Fruit fly (Drosophila melanogaster) whole organism, embryonic: ENCODE data around the gene eIF4E6.
A peak's percentile ranks its signal among the peaks of the same experiment; 100 is the strongest.

Source experiments
- Awh ChIP-seq: fragments of 200-800 bp; sonication (Bioruptor generic); IDR thresholded peaks from 2 replicates; pipeline ENCODE4, ENCODE4 v1.3.6; 2022; ENCODE audit warnings: missing biosample characterization, missing genetic modification characterization
- Blimp-1 ChIP-seq: fragments of 200-800 bp; sonication (Bioruptor generic); optimal IDR thresholded peaks from 3 replicates; lab custom pipeline; 2018; ENCODE audit warnings: missing biosample characterization, missing genetic modification characterization, mild to moderate bottlenecking, moderate library complexity, missing genetic modification reagents
- Bteb2 ChIP-seq: fragments of 200-800 bp; sonication (Bioruptor generic); optimal IDR thresholded peaks from 2 replicates; lab custom pipeline; 2016; ENCODE audit warnings: missing biosample characterization, missing genetic modification characterization
- CG10543 ChIP-seq: fragments of 200-800 bp; sonication (Bioruptor generic); optimal IDR thresholded peaks from 3 replicates; lab custom pipeline; 2017; ENCODE audit warnings: missing biosample characterization, mild to moderate bottlenecking, missing genetic modification characterization, moderate library complexity
- CG11504 ChIP-seq: fragments of 200-800 bp; sonication (Bioruptor generic); optimal IDR thresholded peaks from 3 replicates; lab custom pipeline; 2019; ENCODE audit warnings: missing biosample characterization, mild to moderate bottlenecking, missing genetic modification characterization, moderate library complexity
- CG11695 ChIP-seq: fragments of 200-800 bp; sonication (Bioruptor generic); IDR thresholded peaks from 3 replicates; pipeline ENCODE4 v1.3.6; 2022; ENCODE audit warnings: missing biosample characterization, missing genetic modification characterization
- CG12104 ChIP-seq: fragments of 200-800 bp; sonication (Bioruptor generic); optimal IDR thresholded peaks from 3 replicates; lab custom pipeline; 2016; ENCODE audit warnings: missing biosample characterization, missing genetic modification characterization
- CG12659 ChIP-seq: fragments of 200-800 bp; sonication (Bioruptor generic); optimal IDR thresholded peaks from 3 replicates; lab custom pipeline; 2017; ENCODE audit warnings: mild to moderate bottlenecking, missing biosample characterization, missing genetic modification reagents, missing genetic modification characterization
- CG13775 ChIP-seq: fragments of 200-800 bp; sonication (Bioruptor generic); optimal IDR thresholded peaks from 3 replicates; lab custom pipeline; 2017; ENCODE audit warnings: missing biosample characterization, mild to moderate bottlenecking, missing genetic modification characterization
- CG17186 ChIP-seq: fragments of 200-800 bp; sonication (Bioruptor generic); optimal IDR thresholded peaks from 3 replicates; lab custom pipeline; 2017; ENCODE audit warnings: missing biosample characterization, missing genetic modification reagents, missing genetic modification characterization
- CG2116 ChIP-seq: fragments of 200-800 bp; sonication (Bioruptor generic); optimal IDR thresholded peaks from 3 replicates; lab custom pipeline; 2018; ENCODE audit warnings: missing biosample characterization, mild to moderate bottlenecking, missing genetic modification characterization
- CG32767 ChIP-seq: fragments of 200-800 bp; sonication (Bioruptor generic); IDR thresholded peaks from 2 replicates; pipeline ENCODE4 v1.3.6; 2022; ENCODE audit warnings: missing biosample characterization, missing genetic modification characterization
- CG3281 ChIP-seq: fragments of 200-800 bp; sonication (Bioruptor generic); optimal IDR thresholded peaks from 3 replicates; lab custom pipeline; 2017; ENCODE audit warnings: missing biosample characterization, mild to moderate bottlenecking, missing genetic modification characterization
- CG3847 ChIP-seq: fragments of 200-800 bp; sonication (Bioruptor generic); IDR thresholded peaks from 2 replicates; pipeline ENCODE4 v1.3.6; 2022; ENCODE audit warnings: missing biosample characterization, missing genetic modification characterization
- CG4617 ChIP-seq: fragments of 200-800 bp; sonication (Bioruptor generic); optimal IDR thresholded peaks from 3 replicates; lab custom pipeline; 2016; ENCODE audit warnings: missing biosample characterization, missing genetic modification characterization, borderline replicate concordance
- CG5953 ChIP-seq: fragments of 200-800 bp; sonication (Bioruptor generic); IDR thresholded peaks from 2 replicates; pipeline ENCODE4 v1.3.6; 2022; ENCODE audit warnings: missing biosample characterization, missing genetic modification characterization
- CG6272 ChIP-seq: fragments of 200-800 bp; sonication (Bioruptor generic); IDR thresholded peaks from 2 replicates; pipeline ENCODE4 v1.3.6; 2022; ENCODE audit warnings: missing biosample characterization, missing genetic modification characterization
- CG7372 ChIP-seq: fragments of 200-800 bp; sonication (Bioruptor generic); IDR thresholded peaks from 2 replicates; pipeline ENCODE4 v1.3.6; 2022; ENCODE audit warnings: missing biosample characterization, missing genetic modification characterization
- CG8290 ChIP-seq, 3 experiments: fragments of 200-800 bp; sonication (Bioruptor generic); optimal IDR thresholded peaks; 2 replicates each; lab custom pipeline; 2016 to 2019; ENCODE audit warnings: missing biosample characterization in 3 of 3, missing genetic modification characterization in 3 of 3, mild to moderate bottlenecking in 2 of 3, moderate library complexity in 1 of 3
- CG9437 ChIP-seq: fragments of 200-800 bp; sonication (Bioruptor generic); optimal IDR thresholded peaks from 2 replicates; lab custom pipeline; 2018; ENCODE audit warnings: missing biosample characterization, mild to moderate bottlenecking, missing genetic modification characterization
- CoRest ChIP-seq: fragments of 200-800 bp; sonication (Bioruptor generic); optimal IDR thresholded peaks from 3 replicates; lab custom pipeline; 2018; ENCODE audit warnings: missing biosample characterization, mild to moderate bottlenecking, missing genetic modification characterization, moderate library complexity
- Dad ChIP-seq: fragments of 200-800 bp; sonication (Bioruptor generic); optimal IDR thresholded peaks from 3 replicates; lab custom pipeline; 2016; ENCODE audit warnings: missing biosample characterization, missing genetic modification characterization
- Dek ChIP-seq: fragments of 200-800 bp; sonication (Bioruptor generic); optimal IDR thresholded peaks from 3 replicates; lab custom pipeline; 2019; ENCODE audit warnings: missing biosample characterization, mild to moderate bottlenecking, missing genetic modification characterization, moderate library complexity
- Doc3 ChIP-seq: fragments of 200-800 bp; sonication (Bioruptor generic); IDR thresholded peaks from 3 replicates; pipeline ENCODE4 v1.3.6; 2022; ENCODE audit warnings: missing biosample characterization, missing genetic modification characterization; ENCODE audit not compliant: partially characterized antibody
- Fer1 ChIP-seq: fragments of 200-800 bp; sonication (Bioruptor generic); optimal IDR thresholded peaks from 2 replicates; lab custom pipeline; 2017; ENCODE audit warnings: missing biosample characterization, mild to moderate bottlenecking, missing genetic modification characterization
- H2.0 ChIP-seq: fragments of 200-800 bp; sonication (Bioruptor generic); IDR thresholded peaks from 2 replicates; pipeline ENCODE4 v1.3.6; 2022; ENCODE audit warnings: missing biosample characterization, missing genetic modification characterization
- Hand ChIP-seq: fragments of 200-800 bp; sonication (Bioruptor generic); optimal IDR thresholded peaks from 2 replicates; lab custom pipeline; 2017; ENCODE audit warnings: mild to moderate bottlenecking, missing biosample characterization, missing genetic modification reagents, missing genetic modification characterization
- HmgZ ChIP-seq: fragments of 200-800 bp; sonication (Bioruptor generic); optimal IDR thresholded peaks from 2 replicates; lab custom pipeline; 2018; ENCODE audit warnings: missing biosample characterization, mild to moderate bottlenecking, missing genetic modification characterization
- NC2α ChIP-seq: fragments of 200-800 bp; sonication (Bioruptor generic); optimal IDR thresholded peaks from 2 replicates; lab custom pipeline; 2016; ENCODE audit warnings: missing biosample characterization, missing genetic modification characterization
- NK7.1 ChIP-seq: fragments of 200-800 bp; sonication (Bioruptor generic); optimal IDR thresholded peaks from 3 replicates; lab custom pipeline; 2016; ENCODE audit warnings: missing biosample characterization, missing genetic modification characterization
- Side ChIP-seq: fragments of 200-800 bp; sonication (Bioruptor generic); optimal IDR thresholded peaks from 2 replicates; lab custom pipeline; 2016; ENCODE audit warnings: missing biosample characterization, missing genetic modification characterization
- Six4 ChIP-seq: fragments of 200-800 bp; sonication (Bioruptor generic); optimal IDR thresholded peaks from 2 replicates; lab custom pipeline; 2016; ENCODE audit warnings: missing biosample characterization, missing genetic modification characterization
- Spps ChIP-seq: fragments of 200-800 bp; sonication (Bioruptor generic); optimal IDR thresholded peaks from 2 replicates; lab custom pipeline; 2018; ENCODE audit warnings: missing biosample characterization, mild to moderate bottlenecking, missing genetic modification characterization
- TFAM ChIP-seq: fragments of 200-800 bp; sonication (Bioruptor generic); optimal IDR thresholded peaks from 2 replicates; lab custom pipeline; 2017; ENCODE audit warnings: missing biosample characterization, missing genetic modification characterization, inconsistent platforms
- ase ChIP-seq: fragments of 200-800 bp; sonication (Bioruptor generic); IDR thresholded peaks from 3 replicates; pipeline ENCODE4 v1.3.6; 2022; ENCODE audit warnings: missing biosample characterization, missing genetic modification characterization
- br ChIP-seq: fragments of >200 bp; optimal IDR thresholded peaks from 2 replicates; lab custom pipeline; 2017
- cas ChIP-seq: fragments of 200-800 bp; sonication (Bioruptor generic); IDR thresholded peaks from 2 replicates; pipeline ENCODE4 v1.3.6; 2022; ENCODE audit warnings: missing biosample characterization, missing genetic modification characterization
- croc ChIP-seq: fragments of 200-800 bp; sonication (Bioruptor generic); conservative IDR thresholded peaks from 3 replicates; pipeline ENCODE4 v1.3.6; 2022; ENCODE audit warnings: missing biosample characterization, missing genetic modification characterization
- crp ChIP-seq, 2 experiments: fragments of 200-800 bp; sonication (Bioruptor generic); optimal IDR thresholded peaks; 2 replicates in 1 of 2; 3 replicates in 1 of 2; lab custom pipeline; 2017; ENCODE audit warnings: missing biosample characterization in 2 of 2, missing genetic modification characterization in 2 of 2, mild to moderate bottlenecking in 1 of 2, moderate library complexity in 1 of 2
- dmrt11E ChIP-seq: fragments of 200-800 bp; sonication (Bioruptor generic); optimal IDR thresholded peaks from 3 replicates; lab custom pipeline; 2018; ENCODE audit warnings: missing biosample characterization, mild to moderate bottlenecking, missing genetic modification characterization, moderate library complexity
- ftz-f1 ChIP-seq: fragments of 200-800 bp; sonication (Bioruptor generic); optimal IDR thresholded peaks from 2 replicates; lab custom pipeline; 2016; ENCODE audit warnings: missing biosample characterization, missing genetic modification characterization
- ken ChIP-seq: fragments of 200-800 bp; sonication (Bioruptor generic); IDR thresholded peaks from 3 replicates; pipeline ENCODE4 v1.3.6; 2022; ENCODE audit warnings: missing biosample characterization, missing genetic modification characterization
- onecut ChIP-seq: fragments of 200-800 bp; sonication (Bioruptor generic); IDR thresholded peaks from 2 replicates; pipeline ENCODE4 v1.3.6; 2022; ENCODE audit warnings: missing biosample characterization, missing genetic modification characterization
- pb ChIP-seq: fragments of 200-800 bp; sonication (Bioruptor generic); optimal IDR thresholded peaks from 3 replicates; lab custom pipeline; 2016; ENCODE audit warnings: missing biosample characterization, missing genetic modification characterization
- pho ChIP-seq: fragments of 200-800 bp; sonication (Bioruptor generic); optimal IDR thresholded peaks from 2 replicates; lab custom pipeline; 2016; ENCODE audit warnings: missing biosample characterization, missing genetic modification characterization
- pita ChIP-seq: fragments of 200-800 bp; sonication (Bioruptor generic); optimal IDR thresholded peaks from 2 replicates; lab custom pipeline; 2017; ENCODE audit warnings: missing biosample characterization, mild to moderate bottlenecking, missing genetic modification characterization
- pzg ChIP-seq: fragments of 200-800 bp; sonication (Bioruptor generic); optimal IDR thresholded peaks from 3 replicates; lab custom pipeline; 2018; ENCODE audit warnings: missing biosample characterization, mild to moderate bottlenecking, missing genetic modification characterization, moderate library complexity
- stc ChIP-seq: fragments of 200-800 bp; sonication (Bioruptor generic); IDR thresholded peaks from 2 replicates; pipeline ENCODE4 v1.3.6; 2022; ENCODE audit warnings: missing biosample characterization, missing genetic modification characterization
- toy ChIP-seq: fragments of 200-800 bp; sonication (Bioruptor generic); IDR thresholded peaks from 2 replicates; pipeline ENCODE4 v1.3.6; 2022; ENCODE audit warnings: missing biosample characterization, missing genetic modification characterization
- ttk ChIP-seq: fragments of 200-800 bp; sonication (Bioruptor generic); IDR thresholded peaks from 2 replicates; pipeline ENCODE4 v2.1.2; 2022; ENCODE audit warnings: missing biosample characterization, missing genetic modification characterization

eIF4E6 gene

DNA sequence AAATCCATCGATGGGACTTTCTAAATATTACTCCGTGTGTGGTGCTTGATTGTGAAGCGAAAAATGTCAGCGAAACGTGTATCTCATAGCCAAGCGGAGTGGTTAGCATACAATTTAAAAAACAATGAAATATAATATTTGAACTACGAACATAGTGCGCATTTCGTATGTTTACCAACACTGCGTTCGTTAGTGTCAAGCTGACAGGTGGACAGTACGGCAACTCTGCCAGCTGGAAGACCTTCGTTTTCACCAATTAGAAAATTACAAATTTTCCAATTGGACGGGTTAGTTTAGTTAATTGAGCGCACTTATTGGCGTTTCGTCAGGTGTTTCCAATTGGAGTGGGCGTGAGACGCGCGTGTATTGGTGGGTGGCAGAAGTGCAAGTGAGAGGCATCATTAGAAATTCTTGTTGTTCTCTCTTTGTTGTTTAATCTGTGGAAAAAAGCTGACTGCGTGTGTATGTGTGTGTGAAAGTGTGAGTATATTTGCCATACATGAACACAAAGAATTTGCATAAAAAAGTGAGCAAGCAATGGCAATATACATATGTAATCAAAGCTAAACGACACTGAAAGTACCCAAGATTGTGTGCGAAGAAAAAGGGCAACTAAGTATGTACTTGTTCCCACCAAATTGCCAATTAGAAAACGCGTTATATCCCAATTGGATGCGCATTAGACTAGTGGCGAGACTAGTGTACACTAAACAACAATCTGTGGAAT, 12.9 kb upstream of the eIF4E6 start (continued):
- TF ChIP-seq CG3847: peak; percentile 69
- no peak for TF ChIP-seq Blimp-1 (GFP tag; lab: Kevin White, UChicago)
- TF ChIP-seq Awh (GFP tag; lab: Robert Waterston, UW): no peak
- no peak for TF ChIP-seq pb
- no peak for TF ChIP-seq onecut
- peak; percentile 41 for TF ChIP-seq CG4617 (GFP tag; lab: Kevin White, UChicago)
- no peak for TF ChIP-seq croc (GFP tag; lab: Robert Waterston, UW)
- TF ChIP-seq Spps: no peak
- TF ChIP-seq CG2116: peak; percentile 25
- no peak for TF ChIP-seq ase (GFP tag; lab: Robert Waterston, UW)
- TF ChIP-seq NK7.1 (GFP tag; lab: Kevin White, UChicago): no peak
- TF ChIP-seq toy (GFP tag; lab: Robert Waterston, UW): no peak
- TF ChIP-seq Dek (tag; lab: Kevin White, UChicago): no peak
- peak; percentile 26 for TF ChIP-seq Side (GFP tag; lab: Kevin White, UChicago)
- TF ChIP-seq CG17186 (GFP tag; lab: Kevin White, UChicago): peak; percentile 51
- TF ChIP-seq HmgZ (tag; lab: Kevin White, UChicago): no peak
- peak; percentile 96 for TF ChIP-seq ftz-f1 (GFP tag; lab: Kevin White, UChicago)
- TF ChIP-seq CG3281: no peak
- TF ChIP-seq Dad: peak; percentile 55
- no peak for TF ChIP-seq H2.0 (GFP tag; lab: Robert Waterston, UW)
- no peak for TF ChIP-seq Six4 (GFP tag; lab: Kevin White, UChicago)
- TF ChIP-seq br: no peak
- TF ChIP-seq CG8290 (GFP tag; optimal IDR thresholded peaks at IDR 0.05; lab: Kevin White, UChicago): peak; percentile 39
- TF ChIP-seq CG8290 (tag; optimal IDR thresholded peaks at IDR 0.05; lab: Kevin White, UChicago): peak; percentile 19 to 79
- peak; percentile 49 for TF ChIP-seq Bteb2 (GFP tag; lab: Kevin White, UChicago)
- peak; percentile 43 for TF ChIP-seq CG12659
- 0 out of 3 replicates have a peak, but pooled peaks have one; percentile 29 for TF ChIP-seq Doc3 (GFP tag; lab: Robert Waterston, UW)
- TF ChIP-seq CG7372 (GFP tag; lab: Robert Waterston, UW): no peak
- no peak for TF ChIP-seq CG11695 (GFP tag; lab: Robert Waterston, UW)
- TF ChIP-seq NC2α (GFP tag; lab: Kevin White, UChicago): no peak
- no peak for TF ChIP-seq ken (GFP tag; lab: Robert Waterston, UW)
- TF ChIP-seq ttk: no peak
- TF ChIP-seq CG5953: no peak
- TF ChIP-seq Fer1 (GFP tag; lab: Kevin White, UChicago): no peak
- TF ChIP-seq dmrt11E (tag; lab: Kevin White, UChicago): peak; percentile 17
- TF ChIP-seq CG6272 (GFP tag; lab: Robert Waterston, UW): no peak
- TF ChIP-seq CG11504 (tag; lab: Kevin White, UChicago): peak; percentile 23
- TF ChIP-seq CG13775 (GFP tag; lab: Kevin White, UChicago): peak; percentile 24
- peak in 1 of 2 experiments; percentile 70 for TF ChIP-seq crp (GFP tag; optimal IDR thresholded peaks at IDR 0.05; lab: Kevin White, UChicago)
- TF ChIP-seq pho: peak; percentile 44
- no peak for TF ChIP-seq CG10543 (GFP tag; lab: Kevin White, UChicago)
- TF ChIP-seq CG12104: no peak
- peak; percentile 34 for TF ChIP-seq CoRest (tag; lab: Kevin White, UChicago)
- no peak for TF ChIP-seq Hand
- TF ChIP-seq CG32767 (GFP tag; lab: Robert Waterston, UW): peak; percentile 18; the same call in 1 of the 2 replicates
- TF ChIP-seq pita (GFP tag; lab: Kevin White, UChicago): no peak
- TF ChIP-seq stc (GFP tag; lab: Robert Waterston, UW): peak; percentile 37
- TF ChIP-seq pzg (GFP tag; lab: Kevin White, UChicago): peak; percentile 62
- TF ChIP-seq TFAM (GFP tag; lab: Kevin White, UChicago): no peak
- TF ChIP-seq cas (GFP tag; lab: Robert Waterston, UW): no peak
- peak; percentile 27 for TF ChIP-seq CG9437 (GFP tag; lab: Kevin White, UChicago)
